Fruit fly (Drosophila melanogaster) whole organism, embryonic: ENCODE results near the gene Dok.

Source experiments
- Abd-B ChIP-seq: fragments of 200-800 bp; sonication (Bioruptor generic); optimal IDR thresholded peaks from 2 replicates; lab custom pipeline; 2018; ENCODE audit warnings: missing biosample characterization, mild to moderate bottlenecking, missing genetic modification characterization, moderate library complexity
- Atf-2 ChIP-seq: fragments of 200-800 bp; sonication (Bioruptor generic); optimal IDR thresholded peaks from 2 replicates; lab custom pipeline; 2016; ENCODE audit warnings: missing biosample characterization, missing genetic modification characterization
- CG10209 ChIP-seq: fragments of 200-800 bp; sonication (Bioruptor generic); optimal IDR thresholded peaks from 3 replicates; lab custom pipeline; 2017; ENCODE audit warnings: missing biosample characterization, mild to moderate bottlenecking, missing genetic modification characterization, missing genetic modification reagents
- CG10321 ChIP-seq: fragments of 200-800 bp; sonication (Bioruptor generic); IDR thresholded peaks from 2 replicates; pipeline ENCODE4 v1.3.6; 2022; ENCODE audit warnings: missing biosample characterization, missing genetic modification characterization
- CG10565 ChIP-seq: fragments of 200-800 bp; sonication (Bioruptor generic); optimal IDR thresholded peaks from 3 replicates; lab custom pipeline; 2016; ENCODE audit warnings: missing biosample characterization, mild to moderate bottlenecking, missing genetic modification characterization
- CG10979 ChIP-seq: fragments of 200-800 bp; sonication (Bioruptor generic); optimal IDR thresholded peaks from 2 replicates; lab custom pipeline; 2018; ENCODE audit warnings: missing biosample characterization, mild to moderate bottlenecking, missing genetic modification characterization, moderate library complexity
- CG12155 ChIP-seq: fragments of 200-800 bp; sonication (Bioruptor generic); optimal IDR thresholded peaks from 3 replicates; lab custom pipeline; 2016; ENCODE audit warnings: missing biosample characterization, missing genetic modification characterization
- CG12299 ChIP-seq: fragments of 200-800 bp; sonication (Bioruptor generic); optimal IDR thresholded peaks from 2 replicates; lab custom pipeline; 2018; ENCODE audit warnings: missing biosample characterization, mild to moderate bottlenecking, missing genetic modification characterization
- CG12391 ChIP-seq: fragments of 200-800 bp; sonication (Bioruptor generic); optimal IDR thresholded peaks from 3 replicates; lab custom pipeline; 2018; ENCODE audit warnings: missing biosample characterization, mild to moderate bottlenecking, missing genetic modification characterization, moderate library complexity
- CG13123 ChIP-seq: fragments of 200-800 bp; sonication (Bioruptor generic); optimal IDR thresholded peaks from 2 replicates; lab custom pipeline; 2016; ENCODE audit warnings: missing biosample characterization, missing genetic modification characterization
- CG13424 ChIP-seq: fragments of 200-800 bp; sonication (Bioruptor generic); optimal IDR thresholded peaks from 2 replicates; lab custom pipeline; 2019; ENCODE audit warnings: missing biosample characterization, mild to moderate bottlenecking, missing genetic modification characterization, moderate library complexity
- CG17359 ChIP-seq: fragments of 200-800 bp; sonication (Bioruptor generic); optimal IDR thresholded peaks from 3 replicates; lab custom pipeline; 2018; ENCODE audit warnings: missing biosample characterization, mild to moderate bottlenecking, missing genetic modification characterization, moderate library complexity
- CG18262 ChIP-seq: fragments of 200-800 bp; optimal IDR thresholded peaks from 3 replicates; lab custom pipeline; 2019; ENCODE audit warnings: missing biosample characterization, mild to moderate bottlenecking, missing genetic modification characterization, moderate library complexity
- CG1832 ChIP-seq: fragments of 200-800 bp; sonication (Bioruptor generic); optimal IDR thresholded peaks from 2 replicates; lab custom pipeline; 2017; ENCODE audit warnings: missing biosample characterization, mild to moderate bottlenecking, missing genetic modification characterization, inconsistent platforms
- CG34376 ChIP-seq: fragments of 200-800 bp; sonication (Bioruptor generic); optimal IDR thresholded peaks from 2 replicates; lab custom pipeline; 2018; ENCODE audit warnings: missing biosample characterization, mild to moderate bottlenecking, missing genetic modification characterization
- CG3838 ChIP-seq: fragments of 200-800 bp; sonication (Bioruptor generic); optimal IDR thresholded peaks from 3 replicates; lab custom pipeline; 2016; ENCODE audit warnings: missing biosample characterization, missing genetic modification characterization
- CG4424 ChIP-seq: fragments of 200-800 bp; sonication (Bioruptor generic); optimal IDR thresholded peaks from 3 replicates; lab custom pipeline; 2016; ENCODE audit warnings: missing biosample characterization, missing genetic modification characterization
- CG6654 ChIP-seq: fragments of 200-800 bp; sonication (Bioruptor generic); optimal IDR thresholded peaks from 2 replicates; lab custom pipeline; 2017; ENCODE audit warnings: missing biosample characterization, mild to moderate bottlenecking, missing genetic modification characterization
- CG9215 ChIP-seq: fragments of 200-800 bp; sonication (Bioruptor generic); IDR thresholded peaks from 2 replicates; pipeline ENCODE4 v1.3.6; 2022; ENCODE audit warnings: missing biosample characterization, missing genetic modification characterization
- CG9609 ChIP-seq: fragments of 200-800 bp; sonication (Bioruptor generic); optimal IDR thresholded peaks from 3 replicates; lab custom pipeline; 2016; ENCODE audit warnings: missing biosample characterization, missing genetic modification characterization
- Dek ChIP-seq: fragments of 200-800 bp; sonication (Bioruptor generic); optimal IDR thresholded peaks from 3 replicates; lab custom pipeline; 2019; ENCODE audit warnings: missing biosample characterization, mild to moderate bottlenecking, missing genetic modification characterization, moderate library complexity
- E2f1 ChIP-seq: fragments of 200-800 bp; sonication (Bioruptor generic); IDR thresholded peaks from 2 replicates; pipeline ENCODE4 v1.3.6; 2022; ENCODE audit warnings: missing biosample characterization, missing genetic modification characterization
- Ets65A ChIP-seq: fragments of 200-800 bp; sonication (Bioruptor generic); peaks from one replicate; lab custom pipeline; 2016; ENCODE audit warnings: missing biosample characterization, missing genetic modification characterization
- HLH54F ChIP-seq: fragments of 200-800 bp; sonication (Bioruptor generic); optimal IDR thresholded peaks from 3 replicates; lab custom pipeline; 2016; ENCODE audit warnings: missing biosample characterization, missing genetic modification characterization
- Hr3 ChIP-seq: fragments of 200-800 bp; sonication (Bioruptor generic); optimal IDR thresholded peaks from 3 replicates; lab custom pipeline; 2016; ENCODE audit warnings: missing biosample characterization, missing genetic modification characterization
- Jarid2 ChIP-seq: fragments of 200-800 bp; sonication (Bioruptor generic); optimal IDR thresholded peaks from 3 replicates; lab custom pipeline; 2017; ENCODE audit warnings: mild to moderate bottlenecking, missing biosample characterization, missing genetic modification reagents, missing genetic modification characterization
- Kr ChIP-seq: fragments of 200-800 bp; sonication (Bioruptor generic); optimal IDR thresholded peaks from 2 replicates; lab custom pipeline; 2017; ENCODE audit warnings: missing biosample characterization, mild to moderate bottlenecking, missing genetic modification characterization
- Med ChIP-seq: fragments of 200-800 bp; sonication (Bioruptor generic); peaks from one replicate; lab custom pipeline; 2016; ENCODE audit warnings: missing biosample characterization, missing genetic modification characterization, mild to moderate bottlenecking, inconsistent platforms, moderate library complexity
- Nf-YA ChIP-seq: fragments of 200-800 bp; sonication (Bioruptor generic); IDR thresholded peaks from 2 replicates; pipeline ENCODE4 v1.3.6; 2022; ENCODE audit warnings: missing biosample characterization, missing genetic modification characterization
- Oaz ChIP-seq: fragments of 200-800 bp; sonication (Bioruptor generic); IDR thresholded peaks from 2 replicates; pipeline ENCODE4 v1.3.6; 2022; ENCODE audit warnings: missing biosample characterization, missing genetic modification characterization
- Opbp ChIP-seq: fragments of 200-800 bp; sonication (Bioruptor generic); IDR thresholded peaks from 3 replicates; pipeline ENCODE4 v1.3.6; 2022; ENCODE audit warnings: missing biosample characterization, missing genetic modification characterization; ENCODE audit not compliant: partially characterized antibody
- Pdp1 ChIP-seq, 2 experiments: fragments of 200-800 bp; sonication (Bioruptor generic); optimal IDR thresholded peaks; 3 replicates each; lab custom pipeline; 2016; ENCODE audit warnings: missing biosample characterization in 2 of 2, missing genetic modification characterization in 2 of 2, mild to moderate bottlenecking in 1 of 2, moderate library complexity in 1 of 2
- ab ChIP-seq: fragments of 200-800 bp; sonication (Bioruptor generic); optimal IDR thresholded peaks from 2 replicates; lab custom pipeline; 2016; ENCODE audit warnings: missing biosample characterization, missing genetic modification characterization
- ash1 ChIP-seq: fragments of 200-800 bp; sonication (Bioruptor generic); optimal IDR thresholded peaks from 2 replicates; lab custom pipeline; 2018; ENCODE audit warnings: missing biosample characterization, mild to moderate bottlenecking, missing genetic modification characterization
- cad ChIP-seq: fragments of >200 bp; optimal IDR thresholded peaks from 2 replicates; lab custom pipeline; 2017; ENCODE audit warnings: missing biosample characterization, missing genetic modification characterization
- da ChIP-seq: fragments of 200-800 bp; sonication (Bioruptor generic); optimal IDR thresholded peaks from 2 replicates; lab custom pipeline; 2016; ENCODE audit warnings: missing biosample characterization, missing genetic modification characterization
- ems ChIP-seq: fragments of 200-800 bp; sonication (Bioruptor generic); optimal IDR thresholded peaks from 3 replicates; lab custom pipeline; 2016; ENCODE audit warnings: missing biosample characterization, missing genetic modification characterization
- fru ChIP-seq: fragments of >200 bp; optimal IDR thresholded peaks from 2 replicates; lab custom pipeline; 2017
- gro ChIP-seq: fragments of 200-800 bp; sonication (Bioruptor generic); optimal IDR thresholded peaks from 2 replicates; lab custom pipeline; 2016; ENCODE audit warnings: missing biosample characterization, missing genetic modification characterization
- lbe ChIP-seq: fragments of 200-800 bp; sonication (Bioruptor generic); optimal IDR thresholded peaks from 2 replicates; lab custom pipeline; 2016; ENCODE audit warnings: missing biosample characterization, mild to moderate bottlenecking, missing genetic modification characterization
- mld ChIP-seq: fragments of 200-800 bp; sonication (Bioruptor generic); IDR thresholded peaks from 3 replicates; pipeline ENCODE4 v1.3.6; 2022; ENCODE audit warnings: missing biosample characterization, missing genetic modification characterization; ENCODE audit not compliant: partially characterized antibody
- nerfin-1 ChIP-seq: fragments of 200-800 bp; sonication (Bioruptor generic); optimal IDR thresholded peaks from 3 replicates; lab custom pipeline; 2019; ENCODE audit warnings: missing biosample characterization, mild to moderate bottlenecking, missing genetic modification characterization, moderate library complexity
- p53 ChIP-seq: fragments of 200-800 bp; sonication (Bioruptor generic); optimal IDR thresholded peaks from 2 replicates; lab custom pipeline; 2016; ENCODE audit warnings: missing biosample characterization, missing genetic modification characterization
- pum ChIP-seq: fragments of 200-800 bp; sonication (Bioruptor generic); optimal IDR thresholded peaks from 2 replicates; lab custom pipeline; 2016; ENCODE audit warnings: missing biosample characterization, missing genetic modification characterization
- sima ChIP-seq: fragments of 200-800 bp; sonication (Bioruptor generic); optimal IDR thresholded peaks from 2 replicates; lab custom pipeline; 2016; ENCODE audit warnings: missing biosample characterization, missing genetic modification characterization
- trem ChIP-seq: fragments of 200-800 bp; optimal IDR thresholded peaks from 3 replicates; lab custom pipeline; 2019; ENCODE audit warnings: missing biosample characterization, mild to moderate bottlenecking, missing genetic modification characterization, moderate library complexity
- tup ChIP-seq: fragments of 200-800 bp; sonication (Bioruptor generic); optimal IDR thresholded peaks from 2 replicates; lab custom pipeline; 2016; ENCODE audit warnings: missing biosample characterization, mild to moderate bottlenecking, missing genetic modification characterization, moderate library complexity
- unc-4 ChIP-seq: fragments of 200-800 bp; sonication (Bioruptor generic); IDR thresholded peaks from 2 replicates; pipeline ENCODE4 v1.3.6; 2022; ENCODE audit warnings: missing biosample characterization, missing genetic modification characterization; ENCODE audit not compliant: partially characterized antibody
- wdn ChIP-seq: fragments of 200-800 bp; sonication (Bioruptor generic); IDR thresholded peaks from 2 replicates; pipeline ENCODE4 v1.3.6; 2022; ENCODE audit warnings: missing biosample characterization, missing genetic modification characterization

The Dok gene

DNA sequence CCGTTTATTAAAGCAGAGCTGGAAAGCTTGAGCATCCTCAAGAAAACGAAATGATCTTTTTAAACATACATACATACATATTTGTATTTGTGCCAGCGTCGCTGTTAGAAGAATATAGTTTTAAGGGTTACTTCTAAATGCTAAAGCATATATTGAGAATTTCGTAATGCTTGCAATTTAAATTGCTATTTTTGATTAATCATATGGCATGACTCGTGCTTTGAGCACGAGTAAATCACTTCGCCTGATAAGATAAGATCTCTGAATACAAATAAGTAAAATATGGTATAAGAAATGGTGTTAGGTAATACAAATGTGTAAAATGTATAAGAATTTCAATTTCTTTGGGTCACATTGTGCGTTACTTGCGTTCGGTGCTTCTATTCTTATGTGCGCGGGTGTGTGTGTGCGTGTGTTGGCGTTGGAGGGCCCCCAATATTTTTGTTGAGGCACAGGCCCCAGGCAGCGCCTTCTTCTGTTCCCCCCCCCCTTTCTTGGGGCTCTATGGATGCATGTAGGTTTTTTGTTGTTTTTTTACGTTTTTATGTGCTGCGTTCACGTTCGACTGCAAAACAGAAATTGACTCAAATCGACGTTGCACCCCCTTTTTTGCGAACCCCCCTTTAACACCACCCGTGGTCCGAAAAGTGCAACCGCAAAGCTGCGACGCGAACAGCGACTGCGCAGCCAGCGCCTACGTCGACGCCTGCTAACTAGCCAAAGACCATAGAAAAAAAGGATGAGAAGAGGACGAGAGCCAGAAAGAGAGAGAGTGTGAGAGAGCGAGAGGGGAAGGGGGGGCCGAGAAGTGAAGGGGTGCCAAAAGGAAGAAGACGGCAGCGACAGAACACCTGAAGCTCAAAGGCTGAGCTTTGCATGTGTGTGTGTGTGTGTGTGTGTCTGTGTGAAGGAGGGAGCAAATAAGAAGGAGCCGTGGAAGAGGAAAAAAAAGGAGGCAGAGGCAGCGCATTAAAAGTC lies 22.4 kb upstream of the Dok start (continued):
- no peak for TF ChIP-seq CG13123 (GFP tag; lab: Kevin White, UChicago)
- TF ChIP-seq Jarid2 (GFP tag; lab: Kevin White, UChicago): peak; percentile 29
- TF ChIP-seq ab (GFP tag; lab: Kevin White, UChicago): no peak
- no peak for TF ChIP-seq Oaz (GFP tag; lab: Robert Waterston, UW)
- no peak for TF ChIP-seq fru (lab: Kevin White, UChicago)
- no peak for TF ChIP-seq CG34376
- TF ChIP-seq HLH54F (GFP tag; lab: Kevin White, UChicago): peak; percentile 8
- TF ChIP-seq Nf-YA (GFP tag; lab: Robert Waterston, UW): 0 out of 2 replicates have a peak, but pooled peaks have one; percentile 5
- TF ChIP-seq CG18262: peak; percentile 90
- TF ChIP-seq Atf-2 (GFP tag; lab: Kevin White, UChicago): peak; percentile 20
- peak; percentile 48 for TF ChIP-seq CG17359 (tag; lab: Kevin White, UChicago)
- TF ChIP-seq p53 (GFP tag; lab: Kevin White, UChicago): no peak
- peak; percentile 67 for TF ChIP-seq CG12391
- no peak for TF ChIP-seq CG12155 (GFP tag; lab: Kevin White, UChicago)
- TF ChIP-seq lbe (GFP tag; lab: Kevin White, UChicago): no peak
- no peak for TF ChIP-seq CG10321 (GFP tag; lab: Robert Waterston, UW)
- no peak for TF ChIP-seq ash1
- no peak for TF ChIP-seq Opbp
- peak; percentile 45 to 56 for TF ChIP-seq Pdp1 (GFP tag; optimal IDR thresholded peaks at IDR 0.05; lab: Kevin White, UChicago)
- TF ChIP-seq unc-4: no peak
- TF ChIP-seq nerfin-1: peak; percentile 76
- TF ChIP-seq CG4424 (GFP tag; lab: Kevin White, UChicago): peak; percentile 68
- TF ChIP-seq cad (GFP tag; lab: Kevin White, UChicago): no peak
- peak; percentile 14 for TF ChIP-seq CG10565 (GFP tag; lab: Kevin White, UChicago)
- TF ChIP-seq mld: no peak
- peak; percentile 71 for TF ChIP-seq CG10979 (tag; lab: Kevin White, UChicago)
- TF ChIP-seq CG9215 (GFP tag; lab: Robert Waterston, UW): no peak
- TF ChIP-seq pum (GFP tag; lab: Kevin White, UChicago): peak; percentile 3
- TF ChIP-seq CG6654 (GFP tag; lab: Kevin White, UChicago): peak; percentile 50
- no peak for TF ChIP-seq Abd-B (GFP tag; lab: Kevin White, UChicago)
- TF ChIP-seq Dek (tag; lab: Kevin White, UChicago): no peak
- TF ChIP-seq wdn: 0 out of 2 replicates have a peak, but pooled peaks have one; percentile 13
- TF ChIP-seq CG9609 (GFP tag; lab: Kevin White, UChicago): peak; percentile 14
- no peak for TF ChIP-seq ems (GFP tag; lab: Kevin White, UChicago)
- TF ChIP-seq CG1832 (GFP tag; lab: Kevin White, UChicago): peak; percentile 52
- TF ChIP-seq tup (GFP tag; lab: Kevin White, UChicago): no peak
- peak; percentile 63 for TF ChIP-seq CG10209 (GFP tag; lab: Kevin White, UChicago)
- peak; percentile 56 for TF ChIP-seq Hr3 (GFP tag; lab: Kevin White, UChicago)
- no peak for TF ChIP-seq gro (GFP tag; lab: Kevin White, UChicago)
- peak; percentile 81 for TF ChIP-seq CG13424 (tag; lab: Kevin White, UChicago)
- peak; percentile 77 for TF ChIP-seq Med
- TF ChIP-seq CG12299 (tag; lab: Kevin White, UChicago): no peak
- peak; percentile 7 for TF ChIP-seq trem (tag; lab: Kevin White, UChicago)
- no peak for TF ChIP-seq Kr (GFP tag; lab: Kevin White, UChicago)
- no peak for TF ChIP-seq sima
- TF ChIP-seq CG3838 (GFP tag; lab: Kevin White, UChicago): no peak
- no peak for TF ChIP-seq da (GFP tag; lab: Kevin White, UChicago)
- peak; percentile 15; the same call in 1 of the 2 replicates for TF ChIP-seq E2f1 (GFP tag; lab: Robert Waterston, UW)
- TF ChIP-seq Ets65A (GFP tag; lab: Kevin White, UChicago): peak; percentile 93
